Fruit fly (Drosophila melanogaster): ENCODE measurements around the gene Mur89F.

Gene Mur89F

DNA sequence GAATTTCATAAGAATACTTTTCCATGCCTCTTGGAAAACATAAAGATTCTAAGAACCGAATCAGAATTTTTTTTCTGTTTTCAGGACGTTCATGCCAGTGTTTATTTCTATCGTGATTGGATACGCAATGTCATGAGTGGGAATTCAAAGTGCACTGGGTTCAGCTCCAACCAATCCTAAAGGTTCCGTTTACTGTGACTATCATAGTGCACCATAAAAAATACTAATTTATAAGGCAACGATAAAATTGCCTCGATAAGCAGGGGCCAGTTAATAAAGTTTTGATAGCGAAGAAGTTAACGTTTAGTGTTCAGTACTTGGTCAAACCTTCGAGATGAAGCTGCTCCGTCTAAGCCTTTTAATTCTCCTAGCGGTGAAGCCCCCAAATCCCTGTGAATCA, 74.0 kb downstream of the Mur89F start, which contains the start of gene CG31265:
Gene CG31265, plus strand, starts transcription at position 301 of the 400 bp plus-strand sequence.
- no peak for TF ChIP-seq ttk (optimal IDR thresholded peaks at IDR 0.05)
- no peak for TF ChIP-seq Myc (optimal IDR thresholded peaks at IDR 0.05)
- TF ChIP-seq h (optimal IDR thresholded peaks at IDR 0.05): no peak
- no peak for TF ChIP-seq psq (optimal IDR thresholded peaks at IDR 0.05)
- TF ChIP-seq insv (optimal IDR thresholded peaks at IDR 0.05): no peak
- TF ChIP-seq Sin3A (optimal IDR thresholded peaks at IDR 0.05): no peak

DNA sequence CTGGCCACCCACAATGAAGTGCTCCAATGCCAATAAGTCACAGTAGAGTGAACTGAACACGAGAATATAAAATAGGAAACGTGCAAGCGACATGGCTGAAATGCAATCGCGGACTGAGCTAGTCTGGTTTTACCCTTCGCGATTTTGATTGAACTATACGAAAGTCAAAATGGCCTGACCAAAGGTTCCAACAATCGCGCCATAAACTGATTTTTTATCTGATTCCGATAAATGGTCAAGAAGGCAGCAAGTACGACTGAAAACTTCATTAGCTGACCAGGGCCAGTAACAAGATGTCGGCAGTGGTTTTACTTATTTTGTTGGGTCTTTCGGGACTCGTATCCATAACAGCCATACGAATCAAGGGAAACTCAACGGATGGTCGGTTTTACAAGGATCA, 75.1 kb downstream of the Mur89F start, which contains the start of the genes CG17477 and CG31269:
Gene CG17477, minus strand, starts transcription at position 101 of the 400 bp plus-strand sequence.
Gene CG31269, plus strand, starts transcription at position 289 of the 400 bp plus-strand sequence.
- TF ChIP-seq h (optimal IDR thresholded peaks at IDR 0.05) (no peak), Sin3A (optimal IDR thresholded peaks at IDR 0.05) (no peak), ttk (optimal IDR thresholded peaks at IDR 0.05) (no peak)

DNA sequence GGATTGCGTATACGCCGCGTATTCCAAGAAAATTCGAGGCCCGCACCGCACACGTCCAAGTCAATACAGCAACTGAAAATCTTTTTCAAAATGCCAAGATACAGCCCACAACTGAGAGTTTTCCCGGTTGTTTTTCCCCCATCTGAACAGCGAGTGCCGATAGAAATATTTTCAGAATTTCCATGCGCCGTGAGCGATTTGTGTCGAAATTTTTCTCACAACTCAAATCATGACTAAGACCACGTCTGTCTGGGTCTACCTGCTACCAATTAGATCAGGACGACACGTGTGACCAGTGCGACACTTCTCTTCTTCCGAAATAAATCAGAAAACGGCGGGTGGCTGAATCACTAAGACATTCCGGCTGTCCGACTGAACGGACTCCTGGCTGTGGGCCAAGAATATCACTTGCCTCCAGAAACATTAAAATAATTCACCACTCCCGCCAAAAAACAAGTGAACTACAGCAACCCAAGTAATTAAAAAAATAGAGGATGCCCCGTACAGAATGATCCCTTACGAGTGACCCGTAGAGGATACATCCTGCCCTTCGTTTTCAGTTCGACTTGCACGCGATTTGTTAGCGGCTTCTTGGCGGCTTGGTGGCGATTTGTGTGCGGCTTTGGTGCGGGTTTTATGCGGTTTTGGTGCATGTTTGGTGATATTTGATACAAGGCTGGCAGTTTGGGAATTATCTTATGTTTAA, 76.4 kb downstream of the Mur89F start, which contains the start of gene cher:
Gene cher, minus strand, starts transcription at position 51 of the 706 bp plus-strand sequence.
- TF ChIP-seq Sin3A (optimal IDR thresholded peaks at IDR 0.05) (no peak), ttk (optimal IDR thresholded peaks at IDR 0.05) (no peak), Myc (optimal IDR thresholded peaks at IDR 0.05) (no peak), psq (optimal IDR thresholded peaks at IDR 0.05) (no peak), insv (optimal IDR thresholded peaks at IDR 0.05) (no peak), h (optimal IDR thresholded peaks at IDR 0.05) (no peak)

- TF ChIP-seq Sin3A (optimal IDR thresholded peaks at IDR 0.05) (no peak), psq (optimal IDR thresholded peaks at IDR 0.05) (no peak), h (optimal IDR thresholded peaks at IDR 0.05) (no peak), Myc (optimal IDR thresholded peaks at IDR 0.05) (no peak), ttk (optimal IDR thresholded peaks at IDR 0.05) (no peak), insv (optimal IDR thresholded peaks at IDR 0.05) (no peak)
These were observed 77.8 kb downstream of the Mur89F start, which contains the start of gene CG45079 for dm6 chr3R:17124177-17124576. Gene CG45079, plus strand, starts transcription at chr3R:17124477.

DNA sequence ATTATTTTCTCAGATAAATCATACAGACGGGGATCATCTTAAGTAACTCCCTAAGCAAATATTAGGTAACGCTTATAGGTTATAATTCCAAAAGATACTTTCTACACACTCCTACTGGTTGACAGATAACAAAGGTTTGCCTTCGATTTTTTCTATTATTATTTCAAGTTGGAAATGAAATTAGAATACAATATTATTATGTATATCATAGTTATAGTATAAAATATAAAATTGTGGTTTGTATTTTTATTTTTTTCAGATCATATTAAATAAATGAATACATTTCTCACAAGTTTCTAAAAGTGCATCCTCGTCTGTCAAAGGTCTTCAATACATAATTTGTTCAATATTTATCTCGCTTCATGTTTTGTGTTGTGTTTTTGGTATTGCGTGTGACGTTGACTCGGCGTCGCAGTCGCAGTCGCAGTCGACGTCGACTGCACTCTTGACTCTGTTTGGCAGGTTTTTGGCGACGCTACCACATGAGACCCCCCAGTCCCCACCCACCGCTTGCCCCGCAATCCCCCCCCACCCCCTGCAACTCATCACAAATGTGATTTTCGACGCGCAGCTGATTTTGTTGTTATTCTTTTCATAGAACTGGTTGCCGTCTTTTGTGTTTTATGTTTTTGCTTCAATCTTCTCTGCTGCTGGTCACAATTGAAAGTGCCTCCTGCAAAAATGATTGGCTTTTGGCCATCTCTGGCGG, 79.0 kb downstream of the Mur89F start:
- no peak for TF ChIP-seq ttk (optimal IDR thresholded peaks at IDR 0.05)
- TF ChIP-seq insv (optimal IDR thresholded peaks at IDR 0.05): no peak
- no peak for TF ChIP-seq psq (optimal IDR thresholded peaks at IDR 0.05)
- TF ChIP-seq h (optimal IDR thresholded peaks at IDR 0.05): no peak
- no peak for TF ChIP-seq Myc (optimal IDR thresholded peaks at IDR 0.05)
- no peak for TF ChIP-seq Sin3A (optimal IDR thresholded peaks at IDR 0.05)

DNA sequence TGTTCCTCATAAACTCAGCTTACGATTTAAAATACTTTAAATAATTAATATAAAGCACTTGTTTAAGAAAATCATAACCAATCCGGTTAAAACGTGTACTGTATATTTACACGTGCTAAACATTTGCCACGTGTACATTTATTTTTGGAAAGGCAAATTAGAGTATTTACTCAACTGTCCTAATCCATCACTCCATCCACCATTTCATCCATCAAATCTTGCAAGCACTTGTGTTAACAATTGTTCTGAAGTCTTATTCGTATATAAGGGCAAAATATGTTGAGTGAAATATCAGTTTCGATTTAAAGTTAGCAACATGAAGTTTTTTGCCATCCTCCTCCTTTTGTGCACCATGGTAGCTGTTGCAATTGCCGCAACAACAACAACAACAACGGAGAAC, 80.7 kb downstream of the Mur89F start, which contains the start of gene CG42779:
Gene CG42779, plus strand, starts transcription at position 301 of the 400 bp plus-strand sequence.
- TF ChIP-seq psq (optimal IDR thresholded peaks at IDR 0.05) (no peak), Myc (optimal IDR thresholded peaks at IDR 0.05) (no peak), ttk (optimal IDR thresholded peaks at IDR 0.05) (no peak), h (optimal IDR thresholded peaks at IDR 0.05) (no peak), Sin3A (optimal IDR thresholded peaks at IDR 0.05) (no peak), insv (optimal IDR thresholded peaks at IDR 0.05) (no peak)

- TF ChIP-seq insv (optimal IDR thresholded peaks at IDR 0.05) (no peak), ttk (optimal IDR thresholded peaks at IDR 0.05) (no peak), h (optimal IDR thresholded peaks at IDR 0.05) (no peak), Myc (optimal IDR thresholded peaks at IDR 0.05) (no peak), Sin3A (optimal IDR thresholded peaks at IDR 0.05) (no peak), psq (optimal IDR thresholded peaks at IDR 0.05) (no peak)
These were observed 81.8 kb downstream of the Mur89F start, which contains the start of gene CG34278 for dm6 chr3R:17120165-17120564. Gene CG34278, plus strand, starts transcription at chr3R:17120465.

DNA sequence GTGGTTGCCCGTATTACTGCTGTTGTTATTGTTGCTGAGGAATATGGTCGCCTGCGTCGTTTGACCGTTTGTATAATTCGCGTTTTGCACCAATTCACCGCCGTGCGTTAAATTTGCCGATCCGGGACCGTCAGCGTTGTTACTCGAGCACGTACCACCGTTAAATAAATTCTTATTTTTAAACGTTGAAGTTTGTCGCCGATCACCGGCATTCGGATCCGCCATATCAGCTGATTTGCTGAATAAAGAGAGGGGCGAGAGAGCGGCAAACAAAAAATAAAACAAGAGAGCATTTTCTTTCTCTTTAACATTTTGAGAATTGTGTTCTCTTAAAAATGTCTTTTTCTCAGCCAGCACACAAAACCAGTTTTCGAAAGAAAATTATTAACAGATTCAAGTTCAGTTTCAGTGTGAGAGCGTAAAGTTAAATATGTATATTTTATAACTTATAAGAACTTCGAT, 83.0 kb downstream of the Mur89F start:
- TF ChIP-seq psq (optimal IDR thresholded peaks at IDR 0.05): no peak
- TF ChIP-seq h (optimal IDR thresholded peaks at IDR 0.05): no peak
- no peak for TF ChIP-seq insv (optimal IDR thresholded peaks at IDR 0.05)
- TF ChIP-seq Myc (optimal IDR thresholded peaks at IDR 0.05): no peak
- TF ChIP-seq Sin3A (optimal IDR thresholded peaks at IDR 0.05): no peak
- TF ChIP-seq ttk (optimal IDR thresholded peaks at IDR 0.05): no peak

DNA sequence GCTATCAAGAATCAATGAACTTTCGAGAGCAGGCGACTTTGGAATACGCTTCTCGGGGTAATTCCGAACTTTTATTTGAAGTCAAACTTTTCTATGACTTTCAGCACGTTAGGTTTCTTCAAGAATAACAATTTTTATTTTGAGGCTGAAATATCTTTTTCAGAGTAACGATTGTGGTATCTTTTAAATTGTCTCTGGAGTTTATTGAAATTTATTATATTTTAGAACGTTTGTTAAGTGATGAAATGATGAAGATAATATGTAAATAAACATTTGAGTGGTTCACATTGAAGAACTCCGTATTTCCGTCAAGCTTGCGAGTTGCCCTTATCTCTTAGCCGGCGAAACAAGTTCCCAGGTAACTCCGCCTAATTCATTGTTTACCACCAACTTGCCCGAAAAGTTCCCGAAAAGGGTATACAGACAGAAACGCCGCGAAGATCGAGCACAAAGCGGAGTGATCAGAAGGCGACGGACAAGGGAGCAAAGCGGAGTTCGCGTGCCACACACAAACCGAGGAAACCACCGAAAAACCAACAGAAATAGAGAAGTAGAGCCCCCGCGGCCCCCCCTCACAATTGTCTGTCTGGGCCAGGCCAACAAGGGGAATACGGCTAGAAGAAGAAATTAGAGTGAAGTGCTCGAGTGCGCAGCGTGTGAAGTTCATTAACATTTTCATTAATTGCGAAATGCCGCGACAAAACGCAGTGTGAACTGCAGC, 84.2 kb downstream of the Mur89F start:
- no peak for TF ChIP-seq insv (optimal IDR thresholded peaks at IDR 0.05)
- TF ChIP-seq Sin3A (optimal IDR thresholded peaks at IDR 0.05): no peak
- no peak for TF ChIP-seq psq (optimal IDR thresholded peaks at IDR 0.05)
- no peak for TF ChIP-seq h (optimal IDR thresholded peaks at IDR 0.05)
- TF ChIP-seq ttk (optimal IDR thresholded peaks at IDR 0.05): no peak
- TF ChIP-seq Myc (optimal IDR thresholded peaks at IDR 0.05): no peak

dm6 chr3R:17116231-17116630, 85.7 kb downstream of the Mur89F start:
- no peak for TF ChIP-seq ttk (optimal IDR thresholded peaks at IDR 0.05)

dm6 chr3R:17115668-17116067, 86.3 kb downstream of the Mur89F start:
- TF ChIP-seq ttk (optimal IDR thresholded peaks at IDR 0.05) (no peak), Sin3A (optimal IDR thresholded peaks at IDR 0.05) (no peak), insv (optimal IDR thresholded peaks at IDR 0.05) (no peak), h (optimal IDR thresholded peaks at IDR 0.05) (no peak), psq (optimal IDR thresholded peaks at IDR 0.05) (no peak), Myc (optimal IDR thresholded peaks at IDR 0.05) (no peak)

Measured in Kc167 (cell line).